Worm (Caenorhabditis elegans) whole organism, L4 larva: ENCODE results near the gene xbx-1.

ENCODE experiments used
- F10B5.3 ChIP-seq: sonication (generic microtip); optimal IDR thresholded peaks from 2 replicates; lab custom pipeline; 2016; ENCODE audit warnings: mild to moderate bottlenecking, missing genetic modification characterization, missing compliant biosample characterization
- F49E8.2 ChIP-seq: sonication (generic microtip); optimal IDR thresholded peaks from 2 replicates; lab custom pipeline; 2016; ENCODE audit warnings: missing compliant biosample characterization, mild to moderate bottlenecking, missing genetic modification characterization, borderline replicate concordance
- aly-2 ChIP-seq: sonication (generic microtip); optimal IDR thresholded peaks from 2 replicates; lab custom pipeline; 2018; ENCODE audit warnings: missing biosample characterization, missing genetic modification characterization
- ceh-20 ChIP-seq: fragments of 200-800 bp; sonication (Bioruptor generic); IDR thresholded peaks from 2 replicates; pipeline ENCODE4 v1.3.6; 2022; ENCODE audit warnings: missing genetic modification reagents, missing genetic modification characterization, missing compliant biosample characterization
- egl-43 ChIP-seq: fragments of 200-800 bp; sonication (Bioruptor generic); IDR thresholded peaks from 2 replicates; pipeline ENCODE4 v1.3.6; 2022; ENCODE audit warnings: missing genetic modification reagents, missing genetic modification characterization, missing compliant biosample characterization
- lsy-2 ChIP-seq, 2 experiments: fragments of 150-350 bp in 1 of 2; sonication (generic microtip) in 1 of 2; optimal IDR thresholded peaks; 2 replicates each; lab custom pipeline; 2014 to 2017; ENCODE audit warnings: missing biosample characterization in 2 of 2, missing genetic modification characterization in 2 of 2
- mdl-1 ChIP-seq, 2 experiments: fragments of 150-350 bp in 1 of 2; sonication (generic microtip) in 1 of 2; optimal IDR thresholded peaks; 2 replicates each; lab custom pipeline; 2014 to 2017; ENCODE audit warnings: missing biosample characterization in 2 of 2, missing genetic modification characterization in 2 of 2
- nhr-25 ChIP-seq: sonication (generic microtip); optimal IDR thresholded peaks from 2 replicates; lab custom pipeline; 2017; ENCODE audit warnings: missing genetic modification characterization, mild to moderate bottlenecking, missing compliant biosample characterization, antibody characterized with exemption, moderate library complexity, borderline replicate concordance; ENCODE audit not compliant: insufficient read depth
- nhr-77 ChIP-seq: fragments of 150-350 bp; optimal IDR thresholded peaks from 2 replicates; lab custom pipeline; 2014; ENCODE audit warnings: missing biosample characterization, missing genetic modification characterization
- pha-4 ChIP-seq, 2 experiments: fragments of 150-350 bp in 1 of 2; fragments of 200-800 bp in 1 of 2; sonication (Bioruptor generic) in 1 of 2; IDR thresholded peaks in 1 of 2; optimal IDR thresholded peaks in 1 of 2; 2 replicates each; pipeline versions ENCODE4 v1.3.6 to Lab custom; 2014 to 2022; ENCODE audit warnings: missing genetic modification characterization in 2 of 2, missing genetic modification reagents in 2 of 2, missing biosample characterization in 1 of 2, missing compliant biosample characterization in 1 of 2
- php-3 ChIP-seq: fragments of 200-800 bp; sonication (Bioruptor generic); IDR thresholded peaks from 2 replicates; pipeline ENCODE4 v1.3.6; 2022; ENCODE audit warnings: missing genetic modification reagents, missing genetic modification characterization, missing compliant biosample characterization
- rbr-2 ChIP-seq: sonication (generic microtip); optimal IDR thresholded peaks from 2 replicates; lab custom pipeline; 2016; ENCODE audit warnings: missing genotype, missing genetic modification characterization, missing compliant biosample characterization
- ztf-11 ChIP-seq: fragments of 150-350 bp; optimal IDR thresholded peaks from 2 replicates; lab custom pipeline; 2014; ENCODE audit warnings: missing biosample characterization, missing genetic modification characterization

- TF ChIP-seq ztf-11 (tag; lab: Kevin White, UChicago) (no peak), mdl-1 (tag; optimal IDR thresholded peaks at IDR 0.05; lab: Kevin White, UChicago) (no peak), php-3 (GFP tag; lab: Robert Waterston, UW) (no peak), rbr-2 (tag; lab: Kevin White, UChicago) (no peak), nhr-77 (tag; lab: Kevin White, UChicago) (no peak), pha-4 (GFP tag; IDR thresholded peaks at IDR 0.05; lab: Robert Waterston, UW) (no peak), pha-4 (tag; optimal IDR thresholded peaks at IDR 0.05; lab: Kevin White, UChicago) (no peak), nhr-25 (no peak), ceh-20 (GFP tag; lab: Robert Waterston, UW) (no peak), egl-43 (no peak), F49E8.2 (no peak), aly-2 (tag; lab: Kevin White, UChicago) (no peak), F10B5.3 (tag; lab: Kevin White, UChicago) (no peak), lsy-2 (tag; optimal IDR thresholded peaks at IDR 0.05; lab: Kevin White, UChicago) (no peak)
Observed at ce11 chrV:15020732-15021131, 40.7 kb downstream of the xbx-1 start, which contains the start of gene F14H8.5.
